Fruit fly (Drosophila melanogaster) whole organism, wandering third instar larva: ENCODE results near the gene CG7766.

Source experiments
- HLH106 ChIP-seq: fragments of 200-800 bp; optimal IDR thresholded peaks from 3 replicates; lab custom pipeline; 2019; ENCODE audit warnings: missing biosample characterization, mild to moderate bottlenecking, missing genetic modification characterization, moderate library complexity
- Hr83 ChIP-seq: fragments of 200-300 bp; sonication (Bioruptor generic); optimal IDR thresholded peaks from 2 replicates; lab custom pipeline; 2016; ENCODE audit warnings: missing biosample characterization, mild to moderate bottlenecking, missing genetic modification characterization, moderate library complexity; ENCODE audit not compliant: poor library complexity, severe bottlenecking
- Myc ChIP-seq: fragments of >200 bp; optimal IDR thresholded peaks from 2 replicates; lab custom pipeline; 2017
- OdsH ChIP-seq: fragments of 200-800 bp; sonication (Bioruptor generic); optimal IDR thresholded peaks from 2 replicates; lab custom pipeline; 2016; ENCODE audit warnings: missing biosample characterization, mild to moderate bottlenecking, missing genetic modification characterization
- fru ChIP-seq: fragments of 200-800 bp; sonication (Bioruptor generic); optimal IDR thresholded peaks from 3 replicates; lab custom pipeline; 2016; ENCODE audit warnings: missing biosample characterization, mild to moderate bottlenecking, missing genetic modification characterization

DNA sequence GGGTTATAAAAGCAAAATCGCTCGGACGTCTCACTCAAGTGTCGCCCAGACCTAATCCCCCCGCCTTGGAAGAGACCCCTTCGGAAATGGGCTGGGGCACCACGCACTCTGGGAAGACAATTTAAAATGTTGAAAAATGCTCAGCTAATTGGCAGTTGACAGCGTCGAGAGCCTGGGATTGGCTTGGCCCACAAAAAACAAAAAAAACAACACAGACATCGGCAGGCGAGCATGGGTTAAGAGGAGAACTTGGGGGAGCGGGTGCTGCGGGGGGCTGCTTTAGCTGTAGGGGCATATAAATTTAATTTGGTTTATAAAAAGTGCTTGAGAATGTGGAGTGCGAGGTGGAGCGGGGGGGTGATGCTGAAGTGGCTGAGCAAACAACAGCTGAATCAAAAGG lies 19.0 kb upstream of the CG7766 start:
- TF ChIP-seq fru (GFP tag; lab: Kevin White, UChicago) (no peak), HLH106 (tag; lab: Kevin White, UChicago) (no peak), OdsH (GFP tag; lab: Kevin White, UChicago) (no peak), Myc (lab: Kevin White, UChicago) (no peak), Hr83 (GFP tag; lab: Kevin White, UChicago) (no peak)
